Worm (Caenorhabditis elegans): ENCODE results near the gene unc-34.

DNA sequence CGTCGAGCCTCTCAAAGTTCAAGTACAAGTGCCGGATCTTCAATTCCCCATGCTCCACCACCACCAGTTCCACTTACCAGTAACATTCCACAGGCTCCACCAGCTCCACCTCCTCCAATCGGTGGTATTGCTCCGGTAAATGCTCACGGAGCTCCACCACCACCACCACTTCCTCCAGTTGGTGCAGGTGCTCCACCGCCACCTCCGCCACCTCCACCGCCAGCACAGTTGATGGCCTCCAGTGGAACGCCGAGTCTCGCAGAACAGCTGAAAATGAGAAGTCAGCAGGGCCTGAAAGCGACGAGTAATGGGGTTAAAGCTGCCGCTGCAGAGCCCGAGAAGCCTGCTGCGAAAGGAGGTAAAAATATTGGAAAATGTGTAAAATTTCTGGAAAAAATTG lies 7.8 kb downstream of the unc-34 start:
- TF ChIP-seq tbx-7 (tag; optimal IDR thresholded peaks at IDR 0.05) (no peak), ama-1 (optimal IDR thresholded peaks at IDR 0.05) (no peak)
